Worm (Caenorhabditis elegans) whole organism, L4 larva: ENCODE data around the gene ceh-18.
A peak's percentile ranks its signal among the peaks of the same experiment; 100 is the strongest.

Experiments
- D1046.2 ChIP-seq: fragments of 200-800 bp; sonication (Bioruptor generic); IDR thresholded peaks from 2 replicates; pipeline ENCODE4 v1.3.6; 2022; ENCODE audit warnings: missing genetic modification characterization, missing compliant biosample characterization
- R02D3.7 ChIP-seq: fragments of 150-350 bp; sonication (generic microtip); optimal IDR thresholded peaks from 3 replicates; lab custom pipeline; 2014; ENCODE audit warnings: missing biosample characterization, missing genetic modification characterization
- T20F7.1 ChIP-seq: fragments of 200-800 bp; sonication (Bioruptor generic); optimal IDR thresholded peaks from 2 replicates; lab custom pipeline; 2018; ENCODE audit warnings: mild to moderate bottlenecking, missing genetic modification characterization, missing compliant biosample characterization
- T26A8.4 ChIP-seq: fragments of 200-800 bp; sonication (Bioruptor generic); IDR thresholded peaks from 2 replicates; pipeline ENCODE4 v1.3.6; 2022; ENCODE audit warnings: missing genetic modification characterization, missing compliant biosample characterization
- Y105C5A.15 ChIP-seq: fragments of 200-800 bp; sonication (Bioruptor generic); IDR thresholded peaks from 2 replicates; pipeline ENCODE4 v1.3.6; 2022; ENCODE audit warnings: missing genetic modification characterization, missing compliant biosample characterization
- Y5F2A.4 ChIP-seq: fragments of 200-800 bp; sonication (Bioruptor generic); optimal IDR thresholded peaks from 2 replicates; lab custom pipeline; 2018; ENCODE audit warnings: mild to moderate bottlenecking, missing genetic modification characterization, missing compliant biosample characterization
- Y75B8A.6 ChIP-seq: fragments of 200-800 bp; sonication (Bioruptor generic); IDR thresholded peaks from 2 replicates; pipeline ENCODE4 v1.3.6; 2022; ENCODE audit warnings: missing genetic modification reagents, missing genetic modification characterization, missing compliant biosample characterization
- ZK337.2 ChIP-seq: fragments of 200-800 bp; sonication (Bioruptor generic); IDR thresholded peaks from 2 replicates; pipeline ENCODE4 v1.3.6; 2022; ENCODE audit warnings: missing genetic modification reagents, missing genetic modification characterization, missing compliant biosample characterization
- aha-1 ChIP-seq: fragments of 150-350 bp; peaks from one replicate; lab custom pipeline; 2014; ENCODE audit warnings: missing biosample characterization, missing genetic modification characterization
- arid-1 ChIP-seq: fragments of 200-800 bp; sonication (Bioruptor generic); conservative IDR thresholded peaks from 2 replicates; pipeline ENCODE4 v1.3.6; 2022; ENCODE audit warnings: missing genetic modification reagents, missing genetic modification characterization, missing compliant biosample characterization
- attf-4 ChIP-seq: sonication (generic microtip); optimal IDR thresholded peaks from 3 replicates; lab custom pipeline; 2017; ENCODE audit warnings: missing biosample characterization, missing genetic modification characterization
- ceh-20 ChIP-seq: fragments of 200-800 bp; sonication (Bioruptor generic); IDR thresholded peaks from 2 replicates; pipeline ENCODE4 v1.3.6; 2022; ENCODE audit warnings: missing genetic modification reagents, missing genetic modification characterization, missing compliant biosample characterization
- ceh-28 ChIP-seq: fragments of 150-350 bp; optimal IDR thresholded peaks from 2 replicates; lab custom pipeline; 2014; ENCODE audit warnings: missing biosample characterization, missing genetic modification reagents, missing genetic modification characterization
- ceh-32 ChIP-seq: sonication (generic microtip); optimal IDR thresholded peaks from 2 replicates; lab custom pipeline; 2016; ENCODE audit warnings: mild to moderate bottlenecking, missing genetic modification characterization, missing compliant biosample characterization; ENCODE audit not compliant: poor library complexity
- ceh-44 ChIP-seq: fragments of 200-800 bp; sonication (Bioruptor generic); IDR thresholded peaks from 2 replicates; pipeline ENCODE4 v1.3.6; 2022; ENCODE audit warnings: missing genetic modification reagents, missing genetic modification characterization, missing compliant biosample characterization
- ceh-62 ChIP-seq: sonication (generic microtip); optimal IDR thresholded peaks from 2 replicates; lab custom pipeline; 2017; ENCODE audit warnings: missing biosample characterization, missing genetic modification characterization
- ceh-82 ChIP-seq: sonication (generic microtip); optimal IDR thresholded peaks from 2 replicates; lab custom pipeline; 2017; ENCODE audit warnings: missing biosample characterization, missing genetic modification characterization
- daf-12 ChIP-seq: fragments of 150-350 bp; optimal IDR thresholded peaks from 2 replicates; lab custom pipeline; 2014; ENCODE audit warnings: missing biosample characterization, missing genetic modification reagents, missing genetic modification characterization
- dmd-9 ChIP-seq: fragments of 200-800 bp; sonication (Bioruptor generic); IDR thresholded peaks from 2 replicates; pipeline ENCODE4 v1.3.6; 2022; ENCODE audit warnings: missing genetic modification reagents, missing genetic modification characterization, missing compliant biosample characterization
- dpl-1 ChIP-seq: fragments of 150-350 bp; optimal IDR thresholded peaks from 2 replicates; lab custom pipeline; 2014; ENCODE audit warnings: missing biosample characterization, missing genetic modification reagents, missing genetic modification characterization
- egl-43 ChIP-seq: fragments of 200-800 bp; sonication (Bioruptor generic); IDR thresholded peaks from 2 replicates; pipeline ENCODE4 v1.3.6; 2022; ENCODE audit warnings: missing genetic modification reagents, missing genetic modification characterization, missing compliant biosample characterization
- fkh-10 ChIP-seq: fragments of 150-350 bp; optimal IDR thresholded peaks from 2 replicates; lab custom pipeline; 2014; ENCODE audit warnings: missing biosample characterization, missing genetic modification reagents, missing genetic modification characterization
- gei-8 ChIP-seq: fragments of 200-800 bp; sonication (Bioruptor generic); optimal IDR thresholded peaks from 2 replicates; lab custom pipeline; 2018; ENCODE audit warnings: mild to moderate bottlenecking, missing genetic modification characterization, missing compliant biosample characterization
- hif-1 ChIP-seq, 2 experiments: sonication (generic microtip); optimal IDR thresholded peaks; 2 replicates each; lab custom pipeline; 2016 to 2017; ENCODE audit warnings: missing compliant biosample characterization in 2 of 2, missing genetic modification characterization in 2 of 2, missing genetic modification reagents in 2 of 2, missing genotype in 2 of 2, mild to moderate bottlenecking in 1 of 2
- hlh-11 ChIP-seq: fragments of 200-800 bp; sonication (Bioruptor generic); optimal IDR thresholded peaks from 2 replicates; lab custom pipeline; 2018; ENCODE audit warnings: mild to moderate bottlenecking, missing genetic modification characterization, missing compliant biosample characterization
- lim-7 ChIP-seq: fragments of 200-800 bp; sonication (Bioruptor generic); IDR thresholded peaks from 2 replicates; pipeline ENCODE4 v1.3.6; 2022; ENCODE audit warnings: missing genetic modification characterization, missing compliant biosample characterization
- lin-1 ChIP-seq: fragments of 200-800 bp; sonication (Bioruptor generic); IDR thresholded peaks from 2 replicates; pipeline ENCODE4 v1.3.6; 2022; ENCODE audit warnings: missing genetic modification reagents, missing genetic modification characterization, missing compliant biosample characterization
- lin-13 ChIP-seq: fragments of 150-350 bp; optimal IDR thresholded peaks from 2 replicates; lab custom pipeline; 2014; ENCODE audit warnings: missing biosample characterization, missing genetic modification reagents, missing genetic modification characterization
- lin-29 ChIP-seq: fragments of 200-800 bp; sonication (Bioruptor generic); IDR thresholded peaks from 2 replicates; pipeline ENCODE4 v1.3.6; 2022; ENCODE audit warnings: missing genetic modification reagents, missing genetic modification characterization, missing compliant biosample characterization
- lin-39 ChIP-seq: fragments of 150-350 bp; optimal IDR thresholded peaks from 2 replicates; lab custom pipeline; 2014; ENCODE audit warnings: missing biosample characterization, missing genetic modification reagents, missing genetic modification characterization
- lir-3 ChIP-seq: sonication (generic microtip); optimal IDR thresholded peaks from 2 replicates; lab custom pipeline; 2016; ENCODE audit warnings: mild to moderate bottlenecking, missing genetic modification characterization, missing compliant biosample characterization
- lsy-2 ChIP-seq, 2 experiments: fragments of 150-350 bp in 1 of 2; sonication (generic microtip) in 1 of 2; optimal IDR thresholded peaks; 2 replicates each; lab custom pipeline; 2014 to 2017; ENCODE audit warnings: missing biosample characterization in 2 of 2, missing genetic modification characterization in 2 of 2
- mdl-1 ChIP-seq, 2 experiments: fragments of 150-350 bp in 1 of 2; sonication (generic microtip) in 1 of 2; optimal IDR thresholded peaks; 2 replicates each; lab custom pipeline; 2014 to 2017; ENCODE audit warnings: missing biosample characterization in 2 of 2, missing genetic modification characterization in 2 of 2
- mdt-29 ChIP-seq: fragments of 200-800 bp; sonication (Bioruptor generic); IDR thresholded peaks from 2 replicates; pipeline ENCODE4 v1.3.6; 2022; ENCODE audit warnings: missing genetic modification reagents, missing genetic modification characterization, missing compliant biosample characterization
- mxl-2 ChIP-seq: fragments of 200-800 bp; sonication (Bioruptor generic); conservative IDR thresholded peaks from 2 replicates; pipeline ENCODE4 v1.3.6; 2022; ENCODE audit warnings: missing genetic modification reagents, missing genetic modification characterization, missing compliant biosample characterization
- mxl-3 ChIP-seq: fragments of 200-800 bp; sonication (Bioruptor generic); optimal IDR thresholded peaks from 2 replicates; lab custom pipeline; 2018; ENCODE audit warnings: mild to moderate bottlenecking, missing genetic modification characterization, missing compliant biosample characterization
- nhr-10 ChIP-seq: fragments of 150-350 bp; optimal IDR thresholded peaks from 2 replicates; lab custom pipeline; 2014; ENCODE audit warnings: missing biosample characterization, missing genetic modification characterization
- nhr-102 ChIP-seq: sonication (generic microtip); optimal IDR thresholded peaks from 2 replicates; lab custom pipeline; 2016; ENCODE audit warnings: mild to moderate bottlenecking, missing genetic modification characterization, moderate library complexity, missing compliant biosample characterization
- nhr-111 ChIP-seq: fragments of 200-800 bp; sonication (Bioruptor generic); optimal IDR thresholded peaks from 2 replicates; lab custom pipeline; 2018; ENCODE audit warnings: mild to moderate bottlenecking, missing genetic modification characterization, missing compliant biosample characterization
- nhr-237 ChIP-seq: sonication (generic microtip); optimal IDR thresholded peaks from 2 replicates; lab custom pipeline; 2017; ENCODE audit warnings: missing biosample characterization, missing genetic modification characterization
- nhr-25 ChIP-seq: sonication (generic microtip); optimal IDR thresholded peaks from 2 replicates; lab custom pipeline; 2017; ENCODE audit warnings: missing genetic modification characterization, mild to moderate bottlenecking, missing compliant biosample characterization, antibody characterized with exemption, moderate library complexity, borderline replicate concordance; ENCODE audit not compliant: insufficient read depth
- nhr-41 ChIP-seq: fragments of 200-800 bp; sonication (Bioruptor generic); IDR thresholded peaks from 2 replicates; pipeline ENCODE4 v1.3.6; 2022; ENCODE audit warnings: missing genetic modification reagents, missing genetic modification characterization, missing compliant biosample characterization
- nhr-48 ChIP-seq: sonication (generic microtip); optimal IDR thresholded peaks from 2 replicates; lab custom pipeline; 2016; ENCODE audit warnings: mild to moderate bottlenecking, missing genetic modification characterization, missing compliant biosample characterization
- nhr-77 ChIP-seq: fragments of 150-350 bp; optimal IDR thresholded peaks from 2 replicates; lab custom pipeline; 2014; ENCODE audit warnings: missing biosample characterization, missing genetic modification characterization
- pqm-1 ChIP-seq: sonication (generic microtip); optimal IDR thresholded peaks from 2 replicates; lab custom pipeline; 2017; ENCODE audit warnings: missing biosample characterization, missing genetic modification characterization
- rbr-2 ChIP-seq: sonication (generic microtip); optimal IDR thresholded peaks from 2 replicates; lab custom pipeline; 2016; ENCODE audit warnings: missing genotype, missing genetic modification characterization, missing compliant biosample characterization
- saeg-2 ChIP-seq: fragments of 200-800 bp; sonication (Bioruptor generic); IDR thresholded peaks from 2 replicates; pipeline ENCODE4 v1.3.6; 2022; ENCODE audit warnings: missing genetic modification reagents, missing genetic modification characterization, missing compliant biosample characterization
- sdz-12 ChIP-seq: fragments of 200-800 bp; sonication (Bioruptor generic); optimal IDR thresholded peaks from 2 replicates; lab custom pipeline; 2018; ENCODE audit warnings: mild to moderate bottlenecking, missing genetic modification characterization, missing compliant biosample characterization
- skn-1 ChIP-seq: fragments of 150-350 bp; optimal IDR thresholded peaks from 2 replicates; lab custom pipeline; 2014; ENCODE audit warnings: missing biosample characterization, missing genetic modification characterization
- unc-130 ChIP-seq: sonication (generic microtip); optimal IDR thresholded peaks from 2 replicates; lab custom pipeline; 2016; ENCODE audit warnings: missing genetic modification reagents, missing genetic modification characterization, missing compliant biosample characterization
- unc-62 ChIP-seq, 3 experiments: fragments of 150-350 bp in 1 of 3; sonication (generic microtip); optimal IDR thresholded peaks in 2 of 3; peaks in 1 of 3; 1 replicate in 1 of 3; 2 replicates in 2 of 3; lab custom pipeline; 2014 to 2017; ENCODE audit warnings: missing biosample characterization in 3 of 3, missing genetic modification characterization in 3 of 3, missing genetic modification reagents in 3 of 3, missing genotype in 1 of 3
- ztf-7 ChIP-seq: fragments of 150-350 bp; optimal IDR thresholded peaks from 2 replicates; lab custom pipeline; 2014; ENCODE audit warnings: missing biosample characterization, missing genetic modification characterization

The ceh-18 gene

ce11 chrX:3823869-3824268, 33.7 kb downstream of the ceh-18 start:
- TF ChIP-seq Y105C5A.15 (GFP tag; lab: Robert Waterston, UW), result no peak
- TF ChIP-seq unc-62 (GFP tag; optimal IDR thresholded peaks at IDR 0.05 in 1 of 2; lab: Kevin White, UChicago), result peak in 1 of 2 experiments; percentile 50
- no peak for TF ChIP-seq unc-62 (tag; optimal IDR thresholded peaks at IDR 0.05; lab: Kevin White, UChicago)
- TF ChIP-seq ceh-82 (tag; lab: Kevin White, UChicago), result no peak
- TF ChIP-seq nhr-102 (tag; lab: Kevin White, UChicago), result peak; percentile 81
- peak; percentile 81 for TF ChIP-seq nhr-77
- TF ChIP-seq dpl-1 (GFP tag; lab: Kevin White, UChicago), result no peak
- no peak for TF ChIP-seq mdt-29
- no peak for TF ChIP-seq rbr-2 (tag; lab: Kevin White, UChicago)
- no peak for TF ChIP-seq lin-39 (tag; lab: Kevin White, UChicago)
- TF ChIP-seq lin-29 (GFP tag; lab: Robert Waterston, UW), result no peak
- no peak for TF ChIP-seq lin-13 (GFP tag; lab: Kevin White, UChicago)
- no peak for TF ChIP-seq nhr-41 (GFP tag; lab: Robert Waterston, UW)
- TF ChIP-seq ceh-44, result no peak
- no peak for TF ChIP-seq skn-1 (tag; lab: Kevin White, UChicago)
- no peak for TF ChIP-seq mxl-2 (GFP tag; lab: Robert Waterston, UW)
- no peak for TF ChIP-seq D1046.2 (GFP tag; lab: Robert Waterston, UW)
- peak; percentile 36 for TF ChIP-seq nhr-10 (tag; lab: Kevin White, UChicago)
- no peak; the same call in 1 of the 2 replicates for TF ChIP-seq saeg-2 (GFP tag; lab: Robert Waterston, UW)
- no peak for TF ChIP-seq Y75B8A.6
- peak; percentile 1 for TF ChIP-seq ztf-7 (tag; lab: Kevin White, UChicago)
- TF ChIP-seq ZK337.2 (GFP tag; lab: Robert Waterston, UW), result no peak
- no peak for TF ChIP-seq lim-7
- TF ChIP-seq arid-1 (GFP tag; lab: Robert Waterston, UW), result no peak
- TF ChIP-seq nhr-25 (tag; lab: Kevin White, UChicago), result no peak
- TF ChIP-seq egl-43 (GFP tag; lab: Robert Waterston, UW), result no peak
- no peak for TF ChIP-seq dmd-9
- no peak for TF ChIP-seq mxl-3
- no peak for TF ChIP-seq ceh-32 (tag; lab: Kevin White, UChicago)
- TF ChIP-seq pqm-1, result peak; percentile 89
- TF ChIP-seq nhr-48, result peak; percentile 87
- TF ChIP-seq ceh-62 (tag; lab: Kevin White, UChicago), result no peak
- TF ChIP-seq lin-1 (GFP tag; lab: Robert Waterston, UW), result peak; percentile 83
- peak; percentile 90 for TF ChIP-seq gei-8
- TF ChIP-seq sdz-12 (GFP tag; lab: Kevin White, UChicago), result no peak
- TF ChIP-seq ceh-28 (tag; lab: Kevin White, UChicago), result no peak
- no peak for TF ChIP-seq ceh-20 (GFP tag; lab: Robert Waterston, UW)
- no peak for TF ChIP-seq Y5F2A.4 (GFP tag; lab: Kevin White, UChicago)
- TF ChIP-seq unc-130 (GFP tag; lab: Kevin White, UChicago), result no peak
- no peak for TF ChIP-seq attf-4 (tag; lab: Kevin White, UChicago)
- no peak for TF ChIP-seq R02D3.7 (tag; lab: Kevin White, UChicago)
- no peak for TF ChIP-seq lir-3 (tag; lab: Kevin White, UChicago)
- no peak for TF ChIP-seq lsy-2 (tag; optimal IDR thresholded peaks at IDR 0.05; lab: Kevin White, UChicago)
- TF ChIP-seq hif-1 (tag; optimal IDR thresholded peaks at IDR 0.05; lab: Kevin White, UChicago), result no peak
- TF ChIP-seq aha-1 (tag; lab: Kevin White, UChicago), result peak; percentile 46
- TF ChIP-seq fkh-10 (GFP tag; lab: Kevin White, UChicago), result no peak
- TF ChIP-seq nhr-111 (GFP tag; lab: Kevin White, UChicago), result no peak
- no peak for TF ChIP-seq daf-12 (tag; lab: Kevin White, UChicago)
- TF ChIP-seq T20F7.1, result peak; percentile 55
- peak; percentile 92 for TF ChIP-seq hlh-11 (tag; lab: Kevin White, UChicago)
- peak in 1 of 2 experiments; percentile 36 for TF ChIP-seq mdl-1 (tag; optimal IDR thresholded peaks at IDR 0.05; lab: Kevin White, UChicago)
- no peak for TF ChIP-seq nhr-237
- no peak for TF ChIP-seq T26A8.4
